Fruit fly (Drosophila melanogaster): ENCODE measurements around the gene CG5966.

Gene CG5966

DNA sequence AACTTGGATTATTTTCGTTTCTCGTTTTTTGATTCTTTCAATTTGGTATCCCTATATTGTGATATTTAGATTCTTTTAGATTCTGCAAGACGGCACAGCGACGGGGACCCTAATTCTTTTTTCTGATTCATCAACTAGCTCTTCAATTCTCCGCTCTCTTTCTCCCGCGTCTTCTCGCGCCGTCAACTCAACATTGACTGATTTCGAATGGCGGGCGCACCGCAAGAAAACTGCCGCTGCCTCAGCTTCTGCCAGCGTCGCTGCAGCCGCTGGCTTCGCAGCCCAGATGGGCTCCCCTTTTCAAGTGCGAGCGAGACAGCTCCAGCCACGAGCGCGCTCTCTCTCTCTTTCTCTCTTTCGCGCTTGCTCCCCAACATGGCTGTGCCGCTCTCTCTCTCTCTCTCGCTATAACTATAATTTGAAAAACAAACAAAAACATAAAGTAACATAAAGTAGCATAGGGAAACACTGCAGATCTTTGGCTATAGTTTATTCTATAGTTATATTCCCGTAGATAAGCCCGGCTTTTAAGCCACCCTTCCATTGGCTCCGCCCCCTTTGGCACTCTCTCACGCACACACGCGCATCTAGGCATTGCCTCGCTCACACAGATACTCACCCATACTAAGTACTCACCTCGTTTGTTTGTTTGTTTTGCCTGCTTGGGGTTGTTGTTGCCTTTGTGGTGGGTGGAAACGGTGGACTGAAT lies 24.5 kb downstream of the CG5966 start, which contains the start of gene mab-21:
TSS of gene mab-21 (minus strand) at position 206 of the 709 bp plus-strand sequence.
- TF ChIP-seq Ets98B (GFP tag; IDR thresholded peaks at IDR 0.05): peak; percentile 20; the same call in 1 of the 2 replicates
- 0 out of 3 replicates have a peak, but pooled peaks have one; percentile 11 for TF ChIP-seq CG4496 (GFP tag; IDR thresholded peaks at IDR 0.05)
- TF ChIP-seq rn (GFP tag; IDR thresholded peaks at IDR 0.05): no peak

DNA sequence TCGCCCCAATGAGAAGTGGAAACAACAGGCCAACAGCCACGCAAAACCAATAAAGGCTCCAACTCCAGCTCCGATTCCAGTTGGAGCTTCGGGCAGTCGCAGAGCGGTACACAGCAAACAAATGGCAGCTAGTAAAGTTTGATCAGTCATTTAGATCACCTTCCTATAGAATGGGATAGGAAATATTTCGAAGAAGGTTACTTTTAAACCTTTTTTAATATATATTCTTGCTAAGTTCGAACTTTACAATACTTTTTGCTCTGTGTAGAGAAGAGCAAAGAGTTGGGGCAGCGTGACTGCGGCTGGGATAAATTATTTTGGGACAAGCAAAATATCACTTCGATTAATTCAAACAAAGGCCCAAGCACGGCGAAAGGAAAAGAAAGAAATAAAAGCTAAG lies 31.7 kb downstream of the CG5966 start:
- TF ChIP-seq CG14655 (GFP tag; optimal IDR thresholded peaks at IDR 0.05) (peak; percentile 66), Pif1B (GFP tag; optimal IDR thresholded peaks at IDR 0.05) (peak; percentile 68), CG12605 (GFP tag; IDR thresholded peaks at IDR 0.05) (0 out of 2 replicates have a peak, but pooled peaks have one; percentile 13), CG8301 (tag; optimal IDR thresholded peaks at IDR 0.05) (peak; percentile 48), CG15710 (tag; optimal IDR thresholded peaks at IDR 0.05) (peak; percentile 78), CG10348 (GFP tag; IDR thresholded peaks at IDR 0.05) (no peak), CG32121 (GFP tag; IDR thresholded peaks at IDR 0.05) (no peak), EcR (GFP tag; optimal IDR thresholded peaks at IDR 0.05) (peak; percentile 26), Snoo (tag; optimal IDR thresholded peaks at IDR 0.05) (peak; percentile 78), fd96Ca (GFP tag; IDR thresholded peaks at IDR 0.05) (peak; percentile 63; the same call in 1 of the 3 replicates), CG8159 (tag; optimal IDR thresholded peaks at IDR 0.05) (peak; percentile 82), CG34367 (tag; optimal IDR thresholded peaks at IDR 0.05) (peak; percentile 64), Ets98B (GFP tag; IDR thresholded peaks at IDR 0.05) (peak; percentile 63; the same call in 1 of the 2 replicates), CG4496 (GFP tag; IDR thresholded peaks at IDR 0.05) (peak; percentile 62; the same call in 2 of the 3 replicates), rn (GFP tag; IDR thresholded peaks at IDR 0.05) (no peak), CG17806 (tag; optimal IDR thresholded peaks at IDR 0.05) (peak; percentile 68), gl (tag; optimal IDR thresholded peaks at IDR 0.05) (peak; percentile 47), CG9948 (tag; optimal IDR thresholded peaks at IDR 0.05) (peak; percentile 56), CG13204 (GFP tag; optimal IDR thresholded peaks at IDR 0.05) (peak; percentile 27), D1 (tag; optimal IDR thresholded peaks at IDR 0.05) (no peak), Pif1A (GFP tag; optimal IDR thresholded peaks at IDR 0.05) (peak; percentile 84)

DNA sequence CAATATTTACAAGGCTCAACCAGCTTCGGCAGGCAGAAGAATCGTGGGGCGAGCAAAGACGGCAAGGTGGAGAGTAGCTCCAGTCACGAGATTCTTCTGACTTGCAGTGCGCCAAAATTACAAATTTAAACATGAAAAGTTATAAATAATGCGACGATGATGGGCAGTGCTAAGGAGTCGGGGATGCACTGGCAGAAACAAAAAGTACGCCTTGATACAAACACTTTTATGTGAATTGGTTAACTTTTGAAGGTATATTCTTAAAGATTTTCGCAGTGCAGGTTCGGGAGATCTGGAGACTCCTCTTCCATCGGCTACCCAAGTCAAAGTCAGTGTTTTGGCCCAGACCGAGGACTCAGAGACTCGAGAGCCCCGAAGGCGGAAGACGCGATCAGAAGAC lies 32.8 kb downstream of the CG5966 start:
- 0 out of 3 replicates have a peak, but pooled peaks have one; percentile 12 for TF ChIP-seq fd96Ca (GFP tag; IDR thresholded peaks at IDR 0.05)
- no peak for TF ChIP-seq rn (GFP tag; IDR thresholded peaks at IDR 0.05)
- peak; percentile 8 for TF ChIP-seq CG17806 (tag; optimal IDR thresholded peaks at IDR 0.05)
- TF ChIP-seq Snoo (tag; optimal IDR thresholded peaks at IDR 0.05): peak; percentile 17
- TF ChIP-seq CG8159 (tag; optimal IDR thresholded peaks at IDR 0.05): peak; percentile 1

DNA sequence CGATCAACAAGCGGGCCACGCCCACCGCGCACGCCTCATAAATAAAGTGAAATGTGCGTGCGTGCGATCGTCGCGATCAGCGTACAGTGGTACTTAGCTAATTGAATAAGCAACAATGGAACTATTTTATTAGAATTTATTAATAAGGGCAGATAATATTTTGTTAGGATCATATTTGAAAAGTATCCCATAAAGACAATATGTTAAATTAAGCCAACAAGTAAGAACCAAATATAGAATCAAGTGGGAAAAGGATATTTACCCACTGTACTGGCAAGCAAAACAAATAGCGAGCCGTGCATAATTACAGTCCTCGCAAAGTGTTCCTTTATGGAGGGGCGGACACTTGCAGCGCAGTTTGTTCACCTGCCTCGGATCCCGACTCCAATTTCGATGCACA lies 33.5 kb downstream of the CG5966 start:
- peak; percentile 27; the same call in 1 of the 3 replicates for TF ChIP-seq CG4496 (GFP tag; IDR thresholded peaks at IDR 0.05)
- peak; percentile 65 for TF ChIP-seq CG9948 (tag; optimal IDR thresholded peaks at IDR 0.05)
- TF ChIP-seq CG34367 (tag; optimal IDR thresholded peaks at IDR 0.05): peak; percentile 23
- no peak for TF ChIP-seq Ets98B (GFP tag; IDR thresholded peaks at IDR 0.05)
- no peak for TF ChIP-seq CG10348 (GFP tag; IDR thresholded peaks at IDR 0.05)
- TF ChIP-seq fd96Ca (GFP tag; IDR thresholded peaks at IDR 0.05): no peak
- no peak for TF ChIP-seq EcR (GFP tag; optimal IDR thresholded peaks at IDR 0.05)
- TF ChIP-seq gl (tag; optimal IDR thresholded peaks at IDR 0.05): no peak
- TF ChIP-seq CG32121 (GFP tag; IDR thresholded peaks at IDR 0.05): no peak
- no peak for TF ChIP-seq CG13204 (GFP tag; optimal IDR thresholded peaks at IDR 0.05)
- TF ChIP-seq CG8159 (tag; optimal IDR thresholded peaks at IDR 0.05): peak; percentile 57
- TF ChIP-seq CG8301 (tag; optimal IDR thresholded peaks at IDR 0.05): peak; percentile 35
- TF ChIP-seq Pif1B (GFP tag; optimal IDR thresholded peaks at IDR 0.05): peak; percentile 39
- no peak for TF ChIP-seq rn (GFP tag; IDR thresholded peaks at IDR 0.05)
- 0 out of 2 replicates have a peak, but pooled peaks have one; percentile 36 for TF ChIP-seq CG12605 (GFP tag; IDR thresholded peaks at IDR 0.05)
- TF ChIP-seq CG17806 (tag; optimal IDR thresholded peaks at IDR 0.05): peak; percentile 67
- TF ChIP-seq Pif1A (GFP tag; optimal IDR thresholded peaks at IDR 0.05): peak; percentile 51
- TF ChIP-seq Snoo (tag; optimal IDR thresholded peaks at IDR 0.05): peak; percentile 29
- TF ChIP-seq CG15710 (tag; optimal IDR thresholded peaks at IDR 0.05): peak; percentile 56
- peak; percentile 65 for TF ChIP-seq CG14655 (GFP tag; optimal IDR thresholded peaks at IDR 0.05)
- no peak for TF ChIP-seq D1 (tag; optimal IDR thresholded peaks at IDR 0.05)

DNA sequence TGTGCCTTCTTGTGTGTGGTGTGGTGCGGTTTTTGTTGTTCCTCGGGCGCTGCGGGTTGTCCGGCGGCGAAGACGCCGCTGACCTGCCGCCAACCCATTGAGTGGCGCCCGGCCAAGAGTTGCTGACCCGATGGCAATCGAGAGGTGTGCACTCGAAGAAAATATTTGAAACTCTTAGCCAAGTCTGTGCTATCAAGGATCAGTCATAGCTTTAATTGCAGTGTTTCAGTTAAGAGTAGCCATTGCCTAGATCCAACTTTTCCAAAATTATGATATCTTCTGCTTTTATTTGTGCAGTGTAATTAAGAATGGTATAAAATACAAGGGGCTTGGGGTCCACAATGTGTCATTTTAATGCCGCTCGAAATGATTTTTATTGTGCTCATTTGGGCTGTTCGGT lies 36.0 kb downstream of the CG5966 start:
- TF ChIP-seq Ets98B (GFP tag; IDR thresholded peaks at IDR 0.05) (no peak), CG34367 (tag; optimal IDR thresholded peaks at IDR 0.05) (peak; percentile 39), gl (tag; optimal IDR thresholded peaks at IDR 0.05) (peak; percentile 11), Pif1B (GFP tag; optimal IDR thresholded peaks at IDR 0.05) (peak; percentile 32), CG10348 (GFP tag; IDR thresholded peaks at IDR 0.05) (no peak), Snoo (tag; optimal IDR thresholded peaks at IDR 0.05) (peak; percentile 27), CG9948 (tag; optimal IDR thresholded peaks at IDR 0.05) (peak; percentile 38), CG12605 (GFP tag; IDR thresholded peaks at IDR 0.05) (no peak), CG4496 (GFP tag; IDR thresholded peaks at IDR 0.05) (peak; percentile 50; the same call in 1 of the 3 replicates), CG15710 (tag; optimal IDR thresholded peaks at IDR 0.05) (peak; percentile 66), CG32121 (GFP tag; IDR thresholded peaks at IDR 0.05) (no peak), CG17806 (tag; optimal IDR thresholded peaks at IDR 0.05) (peak; percentile 54), D1 (tag; optimal IDR thresholded peaks at IDR 0.05) (no peak), fd96Ca (GFP tag; IDR thresholded peaks at IDR 0.05) (no peak), CG13204 (GFP tag; optimal IDR thresholded peaks at IDR 0.05) (peak; percentile 6), CG8159 (tag; optimal IDR thresholded peaks at IDR 0.05) (peak; percentile 73), Pif1A (GFP tag; optimal IDR thresholded peaks at IDR 0.05) (peak; percentile 22), CG14655 (GFP tag; optimal IDR thresholded peaks at IDR 0.05) (no peak), EcR (GFP tag; optimal IDR thresholded peaks at IDR 0.05) (peak; percentile 41), rn (GFP tag; IDR thresholded peaks at IDR 0.05) (0 out of 2 replicates have a peak, but pooled peaks have one; percentile 10), CG8301 (tag; optimal IDR thresholded peaks at IDR 0.05) (no peak)

Measured in whole organism, pupa.